Fruit fly (Drosophila melanogaster) whole organism, embryonic: Measurements from ENCODE around the gene Pdfr.

Source experiments
- Bteb2 ChIP-seq: fragments of 200-800 bp; sonication (Bioruptor generic); optimal IDR thresholded peaks from 2 replicates; lab custom pipeline; 2016; ENCODE audit warnings: missing biosample characterization, missing genetic modification characterization
- CG10267 ChIP-seq: fragments of 200-800 bp; sonication (Bioruptor generic); optimal IDR thresholded peaks from 2 replicates; lab custom pipeline; 2018; ENCODE audit warnings: missing biosample characterization, mild to moderate bottlenecking, missing genetic modification characterization, moderate library complexity
- CG10366 ChIP-seq: fragments of 200-800 bp; sonication (Bioruptor generic); IDR thresholded peaks from 2 replicates; pipeline ENCODE4 v1.3.6; 2022; ENCODE audit warnings: missing biosample characterization, missing genetic modification characterization
- CG11695 ChIP-seq: fragments of 200-800 bp; sonication (Bioruptor generic); IDR thresholded peaks from 3 replicates; pipeline ENCODE4 v1.3.6; 2022; ENCODE audit warnings: missing biosample characterization, missing genetic modification characterization
- CG13775 ChIP-seq: fragments of 200-800 bp; sonication (Bioruptor generic); optimal IDR thresholded peaks from 3 replicates; lab custom pipeline; 2017; ENCODE audit warnings: missing biosample characterization, mild to moderate bottlenecking, missing genetic modification characterization
- CG14667 ChIP-seq: fragments of 200-800 bp; sonication (Bioruptor generic); IDR thresholded peaks from 2 replicates; pipeline ENCODE4 v1.3.6; 2022; ENCODE audit warnings: missing biosample characterization, missing genetic modification characterization
- CG17186 ChIP-seq: fragments of 200-800 bp; sonication (Bioruptor generic); optimal IDR thresholded peaks from 3 replicates; lab custom pipeline; 2017; ENCODE audit warnings: missing biosample characterization, missing genetic modification reagents, missing genetic modification characterization
- CG17385 ChIP-seq: fragments of 200-800 bp; sonication (Bioruptor generic); optimal IDR thresholded peaks from 3 replicates; lab custom pipeline; 2018; ENCODE audit warnings: missing biosample characterization, mild to moderate bottlenecking, missing genetic modification characterization
- CG17829 ChIP-seq: fragments of 200-800 bp; optimal IDR thresholded peaks from 2 replicates; lab custom pipeline; 2019; ENCODE audit warnings: missing biosample characterization, mild to moderate bottlenecking, missing genetic modification characterization, moderate library complexity
- CG2116 ChIP-seq: fragments of 200-800 bp; sonication (Bioruptor generic); optimal IDR thresholded peaks from 3 replicates; lab custom pipeline; 2018; ENCODE audit warnings: missing biosample characterization, mild to moderate bottlenecking, missing genetic modification characterization
- CG30020 ChIP-seq: fragments of 200-800 bp; optimal IDR thresholded peaks from 2 replicates; lab custom pipeline; 2019; ENCODE audit warnings: missing biosample characterization, mild to moderate bottlenecking, missing genetic modification characterization, moderate library complexity
- CG34422 ChIP-seq: fragments of 200-800 bp; sonication (Bioruptor generic); IDR thresholded peaks from 3 replicates; pipeline ENCODE4 v1.3.6; 2022; ENCODE audit warnings: missing biosample characterization, missing genetic modification characterization
- CG5953 ChIP-seq: fragments of 200-800 bp; sonication (Bioruptor generic); IDR thresholded peaks from 2 replicates; pipeline ENCODE4 v1.3.6; 2022; ENCODE audit warnings: missing biosample characterization, missing genetic modification characterization
- CG9727 ChIP-seq: fragments of 200-800 bp; sonication (Bioruptor generic); optimal IDR thresholded peaks from 3 replicates; lab custom pipeline; 2017; ENCODE audit warnings: missing biosample characterization, mild to moderate bottlenecking, missing genetic modification characterization
- CG9797 ChIP-seq: fragments of 200-800 bp; sonication (Bioruptor generic); optimal IDR thresholded peaks from 3 replicates; lab custom pipeline; 2018; ENCODE audit warnings: missing biosample characterization, mild to moderate bottlenecking, missing genetic modification characterization
- CG9817 ChIP-seq: fragments of 200-800 bp; sonication (Bioruptor generic); optimal IDR thresholded peaks from 2 replicates; lab custom pipeline; 2018; ENCODE audit warnings: missing biosample characterization, mild to moderate bottlenecking, missing genetic modification characterization, moderate library complexity
- Dbx ChIP-seq: fragments of 200-800 bp; sonication (Bioruptor generic); IDR thresholded peaks from 3 replicates; pipeline ENCODE4 v1.3.6; 2022; ENCODE audit warnings: missing biosample characterization, missing genetic modification characterization
- H2.0 ChIP-seq: fragments of 200-800 bp; sonication (Bioruptor generic); IDR thresholded peaks from 2 replicates; pipeline ENCODE4 v1.3.6; 2022; ENCODE audit warnings: missing biosample characterization, missing genetic modification characterization
- HLH4C ChIP-seq: fragments of 200-800 bp; sonication (Bioruptor generic); IDR thresholded peaks from 3 replicates; pipeline ENCODE4 v1.3.6; 2022; ENCODE audit warnings: missing biosample characterization, missing genetic modification characterization; ENCODE audit not compliant: partially characterized antibody
- Hand ChIP-seq: fragments of 200-800 bp; sonication (Bioruptor generic); optimal IDR thresholded peaks from 2 replicates; lab custom pipeline; 2017; ENCODE audit warnings: mild to moderate bottlenecking, missing biosample characterization, missing genetic modification reagents, missing genetic modification characterization
- Hsf ChIP-seq: fragments of 200-800 bp; sonication (Bioruptor generic); optimal IDR thresholded peaks from 3 replicates; lab custom pipeline; 2016; ENCODE audit warnings: missing biosample characterization, missing genetic modification characterization
- MESR4 ChIP-seq: fragments of 200-800 bp; sonication (Bioruptor generic); optimal IDR thresholded peaks from 2 replicates; lab custom pipeline; 2018; ENCODE audit warnings: missing biosample characterization, mild to moderate bottlenecking, missing genetic modification characterization, moderate library complexity
- Mes4 ChIP-seq: fragments of 200-800 bp; sonication (Bioruptor generic); optimal IDR thresholded peaks from 2 replicates; lab custom pipeline; 2016; ENCODE audit warnings: missing biosample characterization, missing genetic modification characterization
- Myb ChIP-seq: fragments of 200-800 bp; sonication (Bioruptor generic); optimal IDR thresholded peaks from 2 replicates; lab custom pipeline; 2016; ENCODE audit warnings: missing biosample characterization, missing genetic modification characterization
- Nf-YB ChIP-seq: fragments of 200-800 bp; sonication (Bioruptor generic); optimal IDR thresholded peaks from 3 replicates; lab custom pipeline; 2019; ENCODE audit warnings: missing biosample characterization, mild to moderate bottlenecking, missing genetic modification characterization, moderate library complexity
- al ChIP-seq: fragments of 200-800 bp; sonication (Bioruptor generic); IDR thresholded peaks from 2 replicates; pipeline ENCODE4 v1.3.6; 2022; ENCODE audit warnings: missing biosample characterization, missing genetic modification characterization
- ato ChIP-seq: fragments of 200-800 bp; sonication (Bioruptor generic); IDR thresholded peaks from 2 replicates; pipeline ENCODE4 v1.3.6; 2022; ENCODE audit warnings: missing biosample characterization, missing genetic modification characterization; ENCODE audit not compliant: partially characterized antibody
- bsh ChIP-seq, 2 experiments: fragments of 200-800 bp; sonication (Bioruptor generic); optimal IDR thresholded peaks; 2 replicates each; lab custom pipeline; 2017 to 2018; ENCODE audit warnings: mild to moderate bottlenecking in 2 of 2, missing biosample characterization in 2 of 2, missing genetic modification characterization in 2 of 2, moderate library complexity in 1 of 2
- chif ChIP-seq, 2 experiments: fragments of 200-800 bp; sonication (Bioruptor generic); optimal IDR thresholded peaks; 3 replicates each; lab custom pipeline; 2016; ENCODE audit warnings: missing biosample characterization in 2 of 2, missing genetic modification characterization in 2 of 2
- chm ChIP-seq: fragments of 200-800 bp; sonication (Bioruptor generic); IDR thresholded peaks from 2 replicates; pipeline ENCODE4 v1.3.6; 2022; ENCODE audit warnings: missing biosample characterization, missing genetic modification characterization
- disco-r ChIP-seq: fragments of 200-800 bp; sonication (Bioruptor generic); optimal IDR thresholded peaks from 2 replicates; lab custom pipeline; 2016; ENCODE audit warnings: missing biosample characterization, missing genetic modification characterization
- dysf ChIP-seq: fragments of 200-800 bp; sonication (Bioruptor generic); IDR thresholded peaks from 3 replicates; pipeline ENCODE4 v1.3.6; 2022; ENCODE audit warnings: missing biosample characterization, missing genetic modification characterization
- fd102C ChIP-seq: fragments of 200-800 bp; sonication (Bioruptor generic); optimal IDR thresholded peaks from 2 replicates; lab custom pipeline; 2018; ENCODE audit warnings: missing biosample characterization, mild to moderate bottlenecking, missing genetic modification characterization, moderate library complexity
- gfzf ChIP-seq: fragments of 200-800 bp; sonication (Bioruptor generic); optimal IDR thresholded peaks from 2 replicates; lab custom pipeline; 2016; ENCODE audit warnings: missing biosample characterization, mild to moderate bottlenecking, missing genetic modification characterization, moderate library complexity
- gsb-n ChIP-seq: fragments of 200-800 bp; sonication (Bioruptor generic); optimal IDR thresholded peaks from 3 replicates; lab custom pipeline; 2018; ENCODE audit warnings: missing biosample characterization, mild to moderate bottlenecking, missing genetic modification characterization
- jumu ChIP-seq: fragments of 200-800 bp; sonication (Bioruptor generic); optimal IDR thresholded peaks from 3 replicates; lab custom pipeline; 2016; ENCODE audit warnings: missing biosample characterization, missing genetic modification characterization
- lilli ChIP-seq: fragments of 200-800 bp; sonication (Bioruptor generic); optimal IDR thresholded peaks from 3 replicates; lab custom pipeline; 2016; ENCODE audit warnings: missing biosample characterization, missing genetic modification characterization
- onecut ChIP-seq: fragments of 200-800 bp; sonication (Bioruptor generic); IDR thresholded peaks from 2 replicates; pipeline ENCODE4 v1.3.6; 2022; ENCODE audit warnings: missing biosample characterization, missing genetic modification characterization
- row ChIP-seq: fragments of 200-800 bp; sonication (Bioruptor generic); IDR thresholded peaks from 3 replicates; pipeline ENCODE4 v1.3.6; 2022; ENCODE audit warnings: missing biosample characterization, missing genetic modification characterization
- sens ChIP-seq: fragments of 200-800 bp; sonication (Bioruptor generic); peaks from one replicate; lab custom pipeline; 2016; ENCODE audit warnings: missing biosample characterization, missing genetic modification characterization
- shn ChIP-seq: fragments of 200-800 bp; sonication (Bioruptor generic); optimal IDR thresholded peaks from 3 replicates; lab custom pipeline; 2016; ENCODE audit warnings: missing biosample characterization, missing genetic modification characterization
- sisA ChIP-seq: fragments of 200-800 bp; sonication (Bioruptor generic); IDR thresholded peaks from 2 replicates; pipeline ENCODE4 v1.3.6; 2022; ENCODE audit warnings: missing biosample characterization, missing genetic modification characterization
- slbo ChIP-seq: fragments of 200-800 bp; sonication (Bioruptor generic); IDR thresholded peaks from 2 replicates; pipeline ENCODE4 v1.3.6; 2022; ENCODE audit warnings: missing biosample characterization, missing genetic modification characterization
- slp2 ChIP-seq: fragments of 200-800 bp; sonication (Bioruptor generic); optimal IDR thresholded peaks from 2 replicates; lab custom pipeline; 2016; ENCODE audit warnings: missing biosample characterization, missing genetic modification characterization
- vvl ChIP-seq: fragments of 200-800 bp; sonication (Bioruptor generic); IDR thresholded peaks from 2 replicates; pipeline ENCODE4 v1.3.6; 2022; ENCODE audit warnings: missing biosample characterization, missing genetic modification characterization
- wdn ChIP-seq: fragments of 200-800 bp; sonication (Bioruptor generic); IDR thresholded peaks from 2 replicates; pipeline ENCODE4 v1.3.6; 2022; ENCODE audit warnings: missing biosample characterization, missing genetic modification characterization
- zfh1 ChIP-seq: fragments of 200-800 bp; sonication (Bioruptor generic); IDR thresholded peaks from 3 replicates; pipeline ENCODE4 v1.3.6; 2022; ENCODE audit warnings: missing biosample characterization, missing genetic modification characterization

The Pdfr gene

DNA sequence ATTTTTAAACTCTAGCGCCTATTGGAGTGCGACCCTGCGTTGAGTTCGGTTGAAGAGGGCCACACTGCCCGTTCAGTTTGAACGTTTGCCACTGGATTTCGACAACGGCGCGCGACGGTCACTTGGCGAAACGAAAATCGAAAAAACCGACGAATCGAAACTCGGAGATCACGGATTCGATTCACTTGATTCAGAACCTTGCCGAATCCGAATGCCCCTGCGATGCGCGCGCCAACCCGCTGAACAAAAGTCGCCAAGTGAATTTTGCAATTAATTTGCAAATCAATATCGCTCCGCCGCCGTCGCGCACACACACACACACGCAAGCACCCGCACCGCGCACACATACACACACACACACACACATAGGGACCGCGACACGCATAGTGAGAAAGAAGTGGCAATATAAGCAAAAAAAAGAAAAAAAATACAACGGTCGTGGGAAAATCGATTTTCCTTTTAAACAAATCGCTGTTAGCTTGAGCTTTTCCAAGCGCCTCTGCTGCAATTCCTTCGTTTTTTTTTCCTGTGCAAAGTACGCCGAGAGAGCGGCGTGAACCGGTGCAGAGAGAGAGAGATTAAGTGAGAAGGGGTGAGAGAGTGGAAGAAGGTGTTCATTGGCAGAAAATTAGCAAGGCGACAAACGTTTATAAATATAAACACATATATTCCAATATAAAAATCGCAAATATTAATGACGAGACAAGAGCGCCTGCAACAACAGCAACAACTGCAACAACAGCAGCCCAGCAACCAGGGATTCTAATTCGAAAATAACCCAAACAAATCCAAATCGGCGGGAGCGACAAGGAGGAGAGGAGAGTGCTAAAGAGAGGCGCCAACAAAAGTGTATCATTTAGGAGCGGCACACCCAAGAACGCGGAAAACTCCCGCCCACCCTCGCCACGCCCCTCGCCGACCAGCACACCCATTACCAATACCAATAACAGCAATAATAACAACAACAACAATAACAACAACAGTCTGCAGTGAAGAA, 36.7 kb downstream of the Pdfr start, which contains the start of gene egh:
TSS of gene egh (plus strand) at position 89 of the 997 bp plus-strand sequence.
- peak in 1 of 2 experiments; percentile 46 for TF ChIP-seq bsh (GFP tag; optimal IDR thresholded peaks at IDR 0.05; lab: Kevin White, UChicago)
- TF ChIP-seq HLH4C (GFP tag; lab: Robert Waterston, UW), result peak; percentile 36; the same call in 1 of the 3 replicates
- TF ChIP-seq CG14667 (GFP tag; lab: Robert Waterston, UW), result 0 out of 2 replicates have a peak, but pooled peaks have one; percentile 31
- TF ChIP-seq gfzf (GFP tag; lab: Kevin White, UChicago), result peak; percentile 95
- TF ChIP-seq CG10267 (tag; lab: Kevin White, UChicago), result peak; percentile 34
- peak; percentile 40 for TF ChIP-seq CG9727
- peak; percentile 26; the same call in 1 of the 2 replicates for TF ChIP-seq sisA
- 0 out of 3 replicates have a peak, but pooled peaks have one; percentile 46 for TF ChIP-seq Dbx (GFP tag; lab: Robert Waterston, UW)
- TF ChIP-seq disco-r (GFP tag; lab: Kevin White, UChicago), result peak; percentile 27
- 0 out of 3 replicates have a peak, but pooled peaks have one; percentile 15 for TF ChIP-seq CG11695 (GFP tag; lab: Robert Waterston, UW)
- no peak for TF ChIP-seq CG30020 (tag; lab: Kevin White, UChicago)
- no peak for TF ChIP-seq Bteb2 (GFP tag; lab: Kevin White, UChicago)
- peak; percentile 21; the same call in 1 of the 2 replicates for TF ChIP-seq vvl
- TF ChIP-seq wdn (GFP tag; lab: Robert Waterston, UW), result peak; percentile 12; the same call in 1 of the 2 replicates
- TF ChIP-seq row (GFP tag; lab: Robert Waterston, UW), result peak; percentile 52; the same call in 1 of the 3 replicates
- peak; percentile 5 for TF ChIP-seq CG17829 (tag; lab: Kevin White, UChicago)
- peak; percentile 80 for TF ChIP-seq MESR4 (GFP tag; lab: Kevin White, UChicago)
- 0 out of 2 replicates have a peak, but pooled peaks have one; percentile 12 for TF ChIP-seq H2.0 (GFP tag; lab: Robert Waterston, UW)
- TF ChIP-seq CG13775 (GFP tag; lab: Kevin White, UChicago), result peak; percentile 51
- 0 out of 3 replicates have a peak, but pooled peaks have one; percentile 17 for TF ChIP-seq dysf (GFP tag; lab: Robert Waterston, UW)
- peak; percentile 14; the same call in 1 of the 2 replicates for TF ChIP-seq chm
- TF ChIP-seq Nf-YB (GFP tag; lab: Kevin White, UChicago), result peak; percentile 10
- TF ChIP-seq CG34422 (GFP tag; lab: Robert Waterston, UW), result peak; percentile 74; the same call in 2 of the 3 replicates
- peak; percentile 12 for TF ChIP-seq shn
- TF ChIP-seq gsb-n (tag; lab: Kevin White, UChicago), result peak; percentile 16
- TF ChIP-seq Mes4 (GFP tag; lab: Kevin White, UChicago), result peak; percentile 51
- no peak for TF ChIP-seq fd102C (GFP tag; lab: Kevin White, UChicago)
- TF ChIP-seq jumu (GFP tag; lab: Kevin White, UChicago), result peak; percentile 34
- peak; percentile 65 for TF ChIP-seq CG17186 (GFP tag; lab: Kevin White, UChicago)
- TF ChIP-seq CG9797 (GFP tag; lab: Kevin White, UChicago), result peak; percentile 97
- 0 out of 2 replicates have a peak, but pooled peaks have one; percentile 14 for TF ChIP-seq ato (GFP tag; lab: Robert Waterston, UW)
- peak; percentile 0 to 37 for TF ChIP-seq chif (GFP tag; optimal IDR thresholded peaks at IDR 0.05; lab: Kevin White, UChicago)
- TF ChIP-seq lilli (GFP tag; lab: Kevin White, UChicago), result peak; percentile 25
- TF ChIP-seq Hand (GFP tag; lab: Kevin White, UChicago), result peak; percentile 1
- peak; percentile 77 for TF ChIP-seq onecut (GFP tag; lab: Robert Waterston, UW)
- TF ChIP-seq Myb (GFP tag; lab: Kevin White, UChicago), result peak; percentile 67
- peak; percentile 99 for TF ChIP-seq CG2116 (GFP tag; lab: Kevin White, UChicago)
- peak; percentile 27; the same call in 1 of the 3 replicates for TF ChIP-seq zfh1 (GFP tag; lab: Robert Waterston, UW)
- peak; percentile 79 for TF ChIP-seq sens (GFP tag; lab: Kevin White, UChicago)
- peak; percentile 28; the same call in 1 of the 2 replicates for TF ChIP-seq al (GFP tag; lab: Robert Waterston, UW)
- peak; percentile 12 for TF ChIP-seq CG17385
- 0 out of 2 replicates have a peak, but pooled peaks have one; percentile 32 for TF ChIP-seq CG5953
- TF ChIP-seq slbo, result peak; percentile 58
- no peak for TF ChIP-seq slp2 (GFP tag; lab: Kevin White, UChicago)
- peak; percentile 30 for TF ChIP-seq Hsf
- TF ChIP-seq CG10366 (GFP tag; lab: Robert Waterston, UW), result peak; percentile 59
- TF ChIP-seq CG9817 (tag; lab: Kevin White, UChicago), result no peak
